Worm (Caenorhabditis elegans): Measurements from ENCODE around the gene Y14H12A.2.

Gene Y14H12A.2

ce11 chrII:3958673-3959299, 30.7 kb downstream of the Y14H12A.2 start (continued):
- TF ChIP-seq nhr-111 (GFP tag; optimal IDR thresholded peaks at IDR 0.05) (no peak), F49E8.2 (tag; optimal IDR thresholded peaks at IDR 0.05; ENCODE audit: borderline replicate concordance) (no peak), gei-8 (GFP tag; optimal IDR thresholded peaks at IDR 0.05) (peak; percentile 12), nhr-77 (tag; optimal IDR thresholded peaks at IDR 0.05) (peak; percentile 38), nhr-41 (GFP tag; IDR thresholded peaks at IDR 0.05) (no peak), zip-11 (GFP tag; IDR thresholded peaks at IDR 0.05) (no peak)

- TF ChIP-seq pha-4 (GFP tag; IDR thresholded peaks at IDR 0.05) (no peak), pha-4 (tag; optimal IDR thresholded peaks at IDR 0.05) (peak; percentile 9), aha-1 (tag) (peak; percentile 69), mep-1 (tag; optimal IDR thresholded peaks at IDR 0.05) (peak; percentile 14), dmd-8 (GFP tag; IDR thresholded peaks at IDR 0.05) (no peak), snpc-1.2 (GFP tag; IDR thresholded peaks at IDR 0.05) (no peak), nhr-6 (tag; optimal IDR thresholded peaks at IDR 0.05) (peak; percentile 33), unc-62 (GFP tag; optimal IDR thresholded peaks at IDR 0.05 in 1 of 2) (peak in 1 of 2 experiments; percentile 44), unc-62 (tag; optimal IDR thresholded peaks at IDR 0.05) (no peak)
Measured at ce11 chrII:3957455-3958212, 31.8 kb downstream of the Y14H12A.2 start.

DNA sequence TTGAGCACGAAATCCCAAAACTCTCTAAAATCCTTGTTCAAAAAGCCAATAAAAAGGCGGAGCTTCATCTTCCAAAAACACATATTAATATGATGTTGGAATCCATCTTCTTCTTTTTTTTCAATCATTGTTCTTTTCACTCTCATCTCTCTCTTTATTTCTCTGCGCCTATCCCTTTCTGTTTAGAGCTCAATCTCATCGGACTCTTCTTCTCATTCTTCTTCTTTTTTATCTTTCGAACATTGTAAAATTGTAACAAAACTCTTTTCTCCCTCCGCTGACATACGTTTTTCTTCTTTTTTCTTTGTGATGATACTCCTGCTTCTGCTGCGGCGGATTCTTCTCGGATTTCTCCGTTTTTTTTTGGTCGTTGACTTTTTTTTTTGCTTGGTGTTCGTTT, 32.7 kb downstream of the Y14H12A.2 start:
- TF ChIP-seq mdt-29 (GFP tag; IDR thresholded peaks at IDR 0.05) (no peak), Y48G9A.11 (GFP tag; IDR thresholded peaks at IDR 0.05) (no peak), daf-16 (GFP tag; optimal IDR thresholded peaks at IDR 0.05) (peak in 1 of 2 experiments; percentile 1), daf-16 (tag; optimal IDR thresholded peaks at IDR 0.05) (no peak), aha-1 (tag) (peak; percentile 10), hlh-11 (tag; optimal IDR thresholded peaks at IDR 0.05) (peak; percentile 39), unc-62 (GFP tag; optimal IDR thresholded peaks at IDR 0.05 in 1 of 2) (peak in 1 of 2 experiments; percentile 28), unc-62 (tag; optimal IDR thresholded peaks at IDR 0.05) (no peak), mep-1 (tag; optimal IDR thresholded peaks at IDR 0.05) (peak; percentile 46), fkh-10 (GFP tag; optimal IDR thresholded peaks at IDR 0.05) (peak; percentile 16), lsy-2 (tag; optimal IDR thresholded peaks at IDR 0.05) (peak in 1 of 2 experiments; percentile 63)

ce11 chrII:3955938-3956337, 33.5 kb downstream of the Y14H12A.2 start:
- TF ChIP-seq aha-1 (tag): peak; percentile 79
- TF ChIP-seq hif-1 (tag; optimal IDR thresholded peaks at IDR 0.05): no peak

DNA sequence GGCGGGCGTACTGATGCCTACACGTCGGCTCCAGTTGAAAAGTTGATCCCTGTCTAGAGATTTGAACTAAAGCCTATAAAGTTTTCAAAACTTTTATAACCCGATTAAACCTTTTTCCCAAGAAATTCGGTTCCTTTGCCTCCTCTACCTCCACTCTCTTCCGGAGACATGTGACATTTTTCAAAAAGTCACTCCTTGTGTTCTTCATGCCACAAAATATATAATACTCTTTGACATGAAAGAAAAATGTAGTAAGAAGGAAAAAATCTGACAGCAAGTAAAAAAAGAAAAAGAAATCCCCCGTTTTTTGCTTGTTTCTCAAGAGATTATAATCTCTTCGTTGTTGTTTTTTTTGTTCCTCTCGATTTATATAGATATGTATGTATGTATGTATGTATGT, 34.6 kb downstream of the Y14H12A.2 start:
- no peak for TF ChIP-seq zfp-3 (GFP tag; conservative IDR thresholded peaks at IDR 0.05)
- TF ChIP-seq dve-1 (tag; optimal IDR thresholded peaks at IDR 0.05; ENCODE audit: insufficient read depth): peak; percentile 31
- no peak for TF ChIP-seq dpl-1 (GFP tag; optimal IDR thresholded peaks at IDR 0.05)
- TF ChIP-seq mep-1 (tag; optimal IDR thresholded peaks at IDR 0.05): peak; percentile 15
- no peak for TF ChIP-seq ctbp-1 (GFP tag; IDR thresholded peaks at IDR 0.05)
- no peak for TF ChIP-seq ZK337.2 (GFP tag; IDR thresholded peaks at IDR 0.05)
- TF ChIP-seq hlh-30 (tag; optimal IDR thresholded peaks at IDR 0.05; ENCODE audit: insufficient read depth): peak; percentile 8
- TF ChIP-seq unc-130 (GFP tag; optimal IDR thresholded peaks at IDR 0.05): no peak
- TF ChIP-seq ceh-44 (GFP tag; IDR thresholded peaks at IDR 0.05): no peak
- TF ChIP-seq unc-62 (GFP tag; optimal IDR thresholded peaks at IDR 0.05 in 1 of 2): no peak
- no peak for TF ChIP-seq unc-62 (tag; optimal IDR thresholded peaks at IDR 0.05)
- TF ChIP-seq aha-1 (tag): peak; percentile 70
- no peak for TF ChIP-seq mes-2 (tag; optimal IDR thresholded peaks at IDR 0.05; ENCODE audit: poor library complexity, severe bottlenecking)
- TF ChIP-seq F26F4.8 (GFP tag; conservative IDR thresholded peaks at IDR 0.05): no peak
- TF ChIP-seq zip-11 (GFP tag; IDR thresholded peaks at IDR 0.05): no peak
- TF ChIP-seq Y105C5A.15 (GFP tag; IDR thresholded peaks at IDR 0.05): no peak
- no peak for TF ChIP-seq daf-16 (GFP tag; optimal IDR thresholded peaks at IDR 0.05)
- no peak for TF ChIP-seq daf-16 (tag; optimal IDR thresholded peaks at IDR 0.05)
- peak; percentile 12 for TF ChIP-seq nhr-28 (tag; optimal IDR thresholded peaks at IDR 0.05)
- no peak for TF ChIP-seq madf-9 (GFP tag; conservative IDR thresholded peaks at IDR 0.05)
- TF ChIP-seq nhr-6 (tag; optimal IDR thresholded peaks at IDR 0.05): no peak
- TF ChIP-seq lin-38 (GFP tag; IDR thresholded peaks at IDR 0.05): no peak
- no peak for TF ChIP-seq nhr-25 (tag; optimal IDR thresholded peaks at IDR 0.05; ENCODE audit: borderline replicate concordance, insufficient read depth)
- no peak for TF ChIP-seq zip-2 (tag; optimal IDR thresholded peaks at IDR 0.05)
- no peak for TF ChIP-seq fkh-10 (GFP tag; optimal IDR thresholded peaks at IDR 0.05)
- TF ChIP-seq lsy-2 (tag; optimal IDR thresholded peaks at IDR 0.05): peak in 1 of 2 experiments; percentile 31
- TF ChIP-seq lin-13 (GFP tag; optimal IDR thresholded peaks at IDR 0.05): no peak
